Fruit fly (Drosophila melanogaster): ENCODE data around the gene RNaseX25.

RNaseX25 gene

dm6 chr3L:7984623-7985237 is 14.3 kb downstream of the RNaseX25 start (continued):
- TF ChIP-seq gcm (GFP tag; optimal IDR thresholded peaks at IDR 0.05) (peak; percentile 4), CG1233 (GFP tag; optimal IDR thresholded peaks at IDR 0.05) (no peak), nerfin-2 (GFP tag; IDR thresholded peaks at IDR 0.05; ENCODE audit: partially characterized antibody) (no peak), CG15479 (GFP tag; optimal IDR thresholded peaks at IDR 0.05) (peak; percentile 4), cato (GFP tag; optimal IDR thresholded peaks at IDR 0.05; ENCODE audit: borderline replicate concordance) (no peak), CG11085 (GFP tag; IDR thresholded peaks at IDR 0.05) (no peak), Opbp (GFP tag; IDR thresholded peaks at IDR 0.05; ENCODE audit: partially characterized antibody) (no peak), Oli (tag; optimal IDR thresholded peaks at IDR 0.05) (no peak), jing (GFP tag; optimal IDR thresholded peaks at IDR 0.05) (no peak), CG13424 (tag; optimal IDR thresholded peaks at IDR 0.05) (no peak), Dfd (GFP tag; optimal IDR thresholded peaks at IDR 0.05) (no peak), CG7556 (GFP tag; optimal IDR thresholded peaks at IDR 0.05) (no peak), eyg (GFP tag; optimal IDR thresholded peaks at IDR 0.05) (no peak), pita (GFP tag; optimal IDR thresholded peaks at IDR 0.05) (no peak), cad (GFP tag; optimal IDR thresholded peaks at IDR 0.05) (peak; percentile 34), CG12769 (tag; optimal IDR thresholded peaks at IDR 0.05) (no peak), ci (GFP tag; IDR thresholded peaks at IDR 0.05) (no peak), fu2 (GFP tag; optimal IDR thresholded peaks at IDR 0.05) (no peak), CG13123 (GFP tag; optimal IDR thresholded peaks at IDR 0.05) (no peak), CG8765 (GFP tag; IDR thresholded peaks at IDR 0.05) (no peak), Hmx (GFP tag; optimal IDR thresholded peaks at IDR 0.05) (no peak), pros (GFP tag; optimal IDR thresholded peaks at IDR 0.05) (peak; percentile 93), D (optimal IDR thresholded peaks at IDR 0.05) (peak; percentile 77), D (GFP tag; optimal IDR thresholded peaks at IDR 0.05) (no peak), CG10321 (GFP tag; IDR thresholded peaks at IDR 0.05) (no peak), CG9215 (GFP tag; IDR thresholded peaks at IDR 0.05) (no peak), Bteb2 (GFP tag; optimal IDR thresholded peaks at IDR 0.05) (no peak), sim (GFP tag; IDR thresholded peaks at IDR 0.05) (no peak), ac (GFP tag; optimal IDR thresholded peaks at IDR 0.05) (peak; percentile 35)

dm6 chr3L:7988401-7988800 is 18.0 kb downstream of the RNaseX25 start:
- TF ChIP-seq CG2199 (GFP tag; IDR thresholded peaks at IDR 0.05) (peak; percentile 56; the same call in 1 of the 3 replicates), CG15479 (GFP tag; optimal IDR thresholded peaks at IDR 0.05) (peak; percentile 96), CG13894 (tag; optimal IDR thresholded peaks at IDR 0.05) (peak; percentile 83), toy (GFP tag; IDR thresholded peaks at IDR 0.05) (0 out of 2 replicates have a peak, but pooled peaks have one; percentile 11), gfzf (GFP tag; optimal IDR thresholded peaks at IDR 0.05) (no peak), Lpt (GFP tag; optimal IDR thresholded peaks at IDR 0.05) (peak; percentile 53), Hey (tag; optimal IDR thresholded peaks at IDR 0.05) (no peak), HLHmδ (GFP tag; optimal IDR thresholded peaks at IDR 0.05) (peak; percentile 33), twi (tag; optimal IDR thresholded peaks at IDR 0.05) (peak; percentile 59), CG12104 (GFP tag; optimal IDR thresholded peaks at IDR 0.05) (no peak), cg (GFP tag; optimal IDR thresholded peaks at IDR 0.05) (peak; percentile 84), z (GFP tag; IDR thresholded peaks at IDR 0.05) (0 out of 3 replicates have a peak, but pooled peaks have one; percentile 35)

Measured in whole organism, embryonic.